Fruit fly (Drosophila melanogaster) whole organism, embryonic: ENCODE data around the gene pim.

Source experiments
- Aef1 ChIP-seq: fragments of 200-800 bp; sonication (Bioruptor generic); IDR thresholded peaks from 3 replicates; pipeline ENCODE4 v1.3.6; 2022; ENCODE audit warnings: missing biosample characterization, missing genetic modification characterization
- Atf-2 ChIP-seq: fragments of 200-800 bp; sonication (Bioruptor generic); optimal IDR thresholded peaks from 2 replicates; lab custom pipeline; 2016; ENCODE audit warnings: missing biosample characterization, missing genetic modification characterization
- Awh ChIP-seq: fragments of 200-800 bp; sonication (Bioruptor generic); IDR thresholded peaks from 2 replicates; pipeline ENCODE4, ENCODE4 v1.3.6; 2022; ENCODE audit warnings: missing biosample characterization, missing genetic modification characterization
- Bdp1 ChIP-seq: fragments of 200-800 bp; sonication (Bioruptor generic); optimal IDR thresholded peaks from 3 replicates; lab custom pipeline; 2016; ENCODE audit warnings: missing biosample characterization, missing genetic modification characterization
- CG10565 ChIP-seq: fragments of 200-800 bp; sonication (Bioruptor generic); optimal IDR thresholded peaks from 3 replicates; lab custom pipeline; 2016; ENCODE audit warnings: missing biosample characterization, mild to moderate bottlenecking, missing genetic modification characterization
- CG14441 ChIP-seq: fragments of 200-800 bp; sonication (Bioruptor generic); IDR thresholded peaks from 2 replicates; pipeline ENCODE4 v1.3.6; 2022; ENCODE audit warnings: missing biosample characterization, missing genetic modification characterization
- CG1529 ChIP-seq: fragments of 200-800 bp; sonication (Bioruptor generic); optimal IDR thresholded peaks from 3 replicates; lab custom pipeline; 2018; ENCODE audit warnings: missing biosample characterization, missing genetic modification characterization
- CG17385 ChIP-seq: fragments of 200-800 bp; sonication (Bioruptor generic); optimal IDR thresholded peaks from 3 replicates; lab custom pipeline; 2018; ENCODE audit warnings: missing biosample characterization, mild to moderate bottlenecking, missing genetic modification characterization
- CG18011 ChIP-seq: fragments of 200-800 bp; sonication (Bioruptor generic); optimal IDR thresholded peaks from 2 replicates; lab custom pipeline; 2017; ENCODE audit warnings: missing biosample characterization, missing genetic modification characterization, mild to moderate bottlenecking, moderate library complexity, missing genotype
- CG1832 ChIP-seq: fragments of 200-800 bp; sonication (Bioruptor generic); optimal IDR thresholded peaks from 2 replicates; lab custom pipeline; 2017; ENCODE audit warnings: missing biosample characterization, mild to moderate bottlenecking, missing genetic modification characterization, inconsistent platforms
- CG2116 ChIP-seq: fragments of 200-800 bp; sonication (Bioruptor generic); optimal IDR thresholded peaks from 3 replicates; lab custom pipeline; 2018; ENCODE audit warnings: missing biosample characterization, mild to moderate bottlenecking, missing genetic modification characterization
- CG2678 ChIP-seq: fragments of 200-800 bp; sonication (Bioruptor generic); optimal IDR thresholded peaks from 3 replicates; lab custom pipeline; 2019; ENCODE audit warnings: missing biosample characterization, mild to moderate bottlenecking, missing genetic modification characterization, moderate library complexity
- CG3281 ChIP-seq: fragments of 200-800 bp; sonication (Bioruptor generic); optimal IDR thresholded peaks from 3 replicates; lab custom pipeline; 2017; ENCODE audit warnings: missing biosample characterization, mild to moderate bottlenecking, missing genetic modification characterization
- CG3838 ChIP-seq: fragments of 200-800 bp; sonication (Bioruptor generic); optimal IDR thresholded peaks from 3 replicates; lab custom pipeline; 2016; ENCODE audit warnings: missing biosample characterization, missing genetic modification characterization
- CG4282 ChIP-seq: fragments of 200-800 bp; sonication (Bioruptor generic); optimal IDR thresholded peaks from 2 replicates; lab custom pipeline; 2016; ENCODE audit warnings: missing biosample characterization, missing genetic modification characterization
- CG5180 ChIP-seq: fragments of 200-800 bp; sonication (Bioruptor generic); optimal IDR thresholded peaks from 3 replicates; lab custom pipeline; 2017; ENCODE audit warnings: missing biosample characterization, missing genetic modification characterization, mild to moderate bottlenecking, moderate library complexity, missing genetic modification reagents
- CG6175 ChIP-seq: fragments of 200-800 bp; sonication (Bioruptor generic); IDR thresholded peaks from 3 replicates; pipeline ENCODE4 v1.3.6; 2022; ENCODE audit warnings: missing biosample characterization, missing genetic modification characterization
- CG7928 ChIP-seq: fragments of 200-800 bp; sonication (Bioruptor generic); optimal IDR thresholded peaks from 2 replicates; lab custom pipeline; 2017; ENCODE audit warnings: missing biosample characterization, mild to moderate bottlenecking, missing genetic modification characterization
- CG8765 ChIP-seq: fragments of 200-800 bp; sonication (Bioruptor generic); IDR thresholded peaks from 2 replicates; pipeline ENCODE4 v1.3.6; 2022; ENCODE audit warnings: missing biosample characterization, missing genetic modification characterization
- Chrac-16 ChIP-seq: fragments of 200-800 bp; sonication (Bioruptor generic); optimal IDR thresholded peaks from 3 replicates; lab custom pipeline; 2016; ENCODE audit warnings: missing biosample characterization, missing genetic modification characterization
- Deaf1 ChIP-seq: fragments of 200-800 bp; optimal IDR thresholded peaks from 3 replicates; lab custom pipeline; 2019; ENCODE audit warnings: missing biosample characterization, mild to moderate bottlenecking, missing genetic modification characterization, moderate library complexity
- Dll ChIP-seq: fragments of 200-800 bp; sonication (Bioruptor generic); IDR thresholded peaks from 4 replicates; pipeline ENCODE4 v1.3.6; 2022; ENCODE audit warnings: missing biosample characterization, missing genetic modification characterization; ENCODE audit not compliant: partially characterized antibody
- Dp ChIP-seq: fragments of 200-800 bp; sonication (Bioruptor generic); optimal IDR thresholded peaks from 2 replicates; lab custom pipeline; 2018; ENCODE audit warnings: missing biosample characterization, mild to moderate bottlenecking, missing genetic modification characterization, moderate library complexity
- E2f2 ChIP-seq: fragments of 200-800 bp; sonication (Bioruptor generic); IDR thresholded peaks from 2 replicates; pipeline ENCODE4 v1.3.6; 2022; ENCODE audit warnings: missing biosample characterization, missing genetic modification characterization
- Fer3 ChIP-seq: fragments of 200-800 bp; sonication (Bioruptor generic); optimal IDR thresholded peaks from 2 replicates; lab custom pipeline; 2018; ENCODE audit warnings: missing biosample characterization, mild to moderate bottlenecking, missing genetic modification characterization, moderate library complexity
- Lhr ChIP-seq: fragments of 200-800 bp; sonication (Bioruptor generic); optimal IDR thresholded peaks from 3 replicates; lab custom pipeline; 2017; ENCODE audit warnings: mild to moderate bottlenecking, missing biosample characterization, missing genetic modification reagents, missing genetic modification characterization
- Nf-YB ChIP-seq: fragments of 200-800 bp; sonication (Bioruptor generic); optimal IDR thresholded peaks from 3 replicates; lab custom pipeline; 2019; ENCODE audit warnings: missing biosample characterization, mild to moderate bottlenecking, missing genetic modification characterization, moderate library complexity
- Xbp1 ChIP-seq: fragments of 200-800 bp; sonication (Bioruptor generic); optimal IDR thresholded peaks from 3 replicates; lab custom pipeline; 2016; ENCODE audit warnings: missing biosample characterization, mild to moderate bottlenecking, missing genetic modification characterization
- ab ChIP-seq: fragments of 200-800 bp; sonication (Bioruptor generic); optimal IDR thresholded peaks from 2 replicates; lab custom pipeline; 2016; ENCODE audit warnings: missing biosample characterization, missing genetic modification characterization
- abd-A ChIP-seq: fragments of 200-800 bp; sonication (Bioruptor generic); optimal IDR thresholded peaks from 3 replicates; lab custom pipeline; 2019; ENCODE audit warnings: missing biosample characterization, mild to moderate bottlenecking, missing genetic modification characterization, moderate library complexity
- ap ChIP-seq: fragments of 200-800 bp; sonication (Bioruptor generic); IDR thresholded peaks from 2 replicates; pipeline ENCODE4 v1.3.6; 2022; ENCODE audit warnings: missing biosample characterization, missing genetic modification characterization
- ase ChIP-seq: fragments of 200-800 bp; sonication (Bioruptor generic); IDR thresholded peaks from 3 replicates; pipeline ENCODE4 v1.3.6; 2022; ENCODE audit warnings: missing biosample characterization, missing genetic modification characterization
- btn ChIP-seq: fragments of 200-800 bp; sonication (Bioruptor generic); optimal IDR thresholded peaks from 2 replicates; lab custom pipeline; 2016; ENCODE audit warnings: missing biosample characterization, missing genetic modification characterization
- cg ChIP-seq: fragments of 200-800 bp; sonication (Bioruptor generic); optimal IDR thresholded peaks from 3 replicates; lab custom pipeline; 2019; ENCODE audit warnings: missing biosample characterization, mild to moderate bottlenecking, missing genetic modification characterization, moderate library complexity
- chinmo ChIP-seq: fragments of 200-800 bp; sonication (Bioruptor generic); IDR thresholded peaks from 4 replicates; pipeline ENCODE4 v1.3.6; 2022; ENCODE audit warnings: missing biosample characterization, missing genetic modification characterization; ENCODE audit not compliant: partially characterized antibody
- croc ChIP-seq: fragments of 200-800 bp; sonication (Bioruptor generic); conservative IDR thresholded peaks from 3 replicates; pipeline ENCODE4 v1.3.6; 2022; ENCODE audit warnings: missing biosample characterization, missing genetic modification characterization
- cwo ChIP-seq: fragments of 200-800 bp; sonication (Bioruptor generic); optimal IDR thresholded peaks from 3 replicates; lab custom pipeline; 2017; ENCODE audit warnings: missing biosample characterization, missing genetic modification characterization, mild to moderate bottlenecking, moderate library complexity, missing genetic modification reagents
- disco-r ChIP-seq: fragments of 200-800 bp; sonication (Bioruptor generic); optimal IDR thresholded peaks from 2 replicates; lab custom pipeline; 2016; ENCODE audit warnings: missing biosample characterization, missing genetic modification characterization
- her ChIP-seq: fragments of 200-800 bp; sonication (Bioruptor generic); optimal IDR thresholded peaks from 2 replicates; lab custom pipeline; 2016; ENCODE audit warnings: missing biosample characterization, missing genetic modification characterization
- insv ChIP-seq, 2 experiments: fragments of 200-800 bp; sonication (Bioruptor generic); optimal IDR thresholded peaks; 3 replicates each; lab custom pipeline; 2016 to 2018; ENCODE audit warnings: missing biosample characterization in 2 of 2, missing genetic modification characterization in 2 of 2
- onecut ChIP-seq: fragments of 200-800 bp; sonication (Bioruptor generic); IDR thresholded peaks from 2 replicates; pipeline ENCODE4 v1.3.6; 2022; ENCODE audit warnings: missing biosample characterization, missing genetic modification characterization
- ranshi ChIP-seq: fragments of 200-800 bp; sonication (Bioruptor generic); IDR thresholded peaks from 2 replicates; pipeline ENCODE4 v1.3.6; 2022; ENCODE audit warnings: missing biosample characterization, missing genetic modification characterization
- scrt ChIP-seq: fragments of 200-800 bp; sonication (Bioruptor generic); optimal IDR thresholded peaks from 2 replicates; lab custom pipeline; 2018; ENCODE audit warnings: missing biosample characterization, mild to moderate bottlenecking, missing genetic modification characterization, moderate library complexity
- sd ChIP-seq: fragments of 200-800 bp; sonication (Bioruptor generic); optimal IDR thresholded peaks from 3 replicates; lab custom pipeline; 2018; ENCODE audit warnings: missing biosample characterization, mild to moderate bottlenecking, missing genetic modification characterization, moderate library complexity
- sim ChIP-seq: fragments of 200-800 bp; sonication (Bioruptor generic); IDR thresholded peaks from 2 replicates; pipeline ENCODE4 v1.3.6; 2022; ENCODE audit warnings: missing biosample characterization, missing genetic modification characterization
- sr ChIP-seq: fragments of 200-800 bp; sonication (Bioruptor generic); IDR thresholded peaks from 3 replicates; pipeline ENCODE4 v1.3.6; 2022; ENCODE audit warnings: missing biosample characterization, missing genetic modification characterization
- tio ChIP-seq: fragments of 200-800 bp; sonication (Bioruptor generic); optimal IDR thresholded peaks from 2 replicates; lab custom pipeline; 2017; ENCODE audit warnings: missing biosample characterization, missing genetic modification characterization, inconsistent platforms
- ttk ChIP-seq: fragments of 200-800 bp; sonication (Bioruptor generic); IDR thresholded peaks from 2 replicates; pipeline ENCODE4 v2.1.2; 2022; ENCODE audit warnings: missing biosample characterization, missing genetic modification characterization
- usp ChIP-seq: fragments of >200 bp; optimal IDR thresholded peaks from 2 replicates; lab custom pipeline; 2017; ENCODE audit warnings: missing biosample characterization, missing genetic modification characterization
- zfh1 ChIP-seq: fragments of 200-800 bp; sonication (Bioruptor generic); IDR thresholded peaks from 3 replicates; pipeline ENCODE4 v1.3.6; 2022; ENCODE audit warnings: missing biosample characterization, missing genetic modification characterization

The pim gene

DNA sequence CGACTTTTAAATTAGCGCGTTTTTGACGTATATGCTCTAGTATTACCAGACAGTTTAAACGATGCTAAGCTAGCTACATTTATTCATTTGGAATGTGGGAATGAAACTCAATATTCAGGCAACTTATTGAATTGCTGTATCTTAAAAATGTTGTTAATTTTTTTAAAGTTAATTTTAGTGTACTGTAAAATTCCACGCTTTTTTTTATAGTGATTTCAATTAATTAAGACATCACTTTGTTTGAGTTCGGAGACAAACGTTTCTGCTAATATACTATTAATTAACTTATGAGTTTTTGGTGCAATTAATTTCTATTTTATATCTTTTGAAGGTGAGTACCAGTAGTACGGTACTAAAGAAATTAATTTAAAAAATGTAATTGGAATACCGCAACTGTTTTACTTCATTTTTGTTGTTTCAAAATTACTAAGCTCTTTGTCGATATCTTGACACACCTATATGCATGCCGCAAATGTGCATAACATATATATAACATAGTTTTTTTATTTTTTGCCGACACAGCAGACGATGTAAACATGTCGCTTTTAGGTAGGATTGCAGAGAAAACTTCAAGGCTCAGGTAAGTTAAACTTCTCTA, 23.5 kb downstream of the pim start, which contains the start of the genes Cdk1 and mRpS7 (continued):
- TF ChIP-seq Bdp1 (GFP tag; lab: Kevin White, UChicago) (no peak), CG2678 (peak; percentile 87), CG7928 (GFP tag; lab: Kevin White, UChicago) (peak; percentile 18), CG3281 (GFP tag; lab: Kevin White, UChicago) (peak; percentile 75), CG10565 (GFP tag; lab: Kevin White, UChicago) (peak; percentile 52), sim (GFP tag; lab: Robert Waterston, UW) (no peak), Dp (GFP tag; lab: Kevin White, UChicago) (peak; percentile 74), onecut (GFP tag; lab: Robert Waterston, UW) (0 out of 2 replicates have a peak, but pooled peaks have one; percentile 12), E2f2 (GFP tag; lab: Robert Waterston, UW) (peak; percentile 82), CG6175 (GFP tag; lab: Robert Waterston, UW) (no peak), CG18011 (peak; percentile 9), CG8765 (GFP tag; lab: Robert Waterston, UW) (peak; percentile 60; the same call in 1 of the 2 replicates), ranshi (GFP tag; lab: Robert Waterston, UW) (0 out of 2 replicates have a peak, but pooled peaks have one; percentile 68), Nf-YB (peak; percentile 51), ase (GFP tag; lab: Robert Waterston, UW) (peak; percentile 60; the same call in 2 of the 3 replicates), CG2116 (GFP tag; lab: Kevin White, UChicago) (peak; percentile 84), btn (GFP tag; lab: Kevin White, UChicago) (no peak), chinmo (GFP tag; lab: Robert Waterston, UW) (no peak), CG3838 (GFP tag; lab: Kevin White, UChicago) (peak; percentile 63), Atf-2 (GFP tag; lab: Kevin White, UChicago) (peak; percentile 38), tio (GFP tag; lab: Kevin White, UChicago) (peak; percentile 74), CG17385 (peak; percentile 68), insv (GFP tag; optimal IDR thresholded peaks at IDR 0.05; lab: Kevin White, UChicago) (no peak), CG14441 (GFP tag; lab: Robert Waterston, UW) (peak; percentile 74), Xbp1 (GFP tag; lab: Kevin White, UChicago) (peak; percentile 77), zfh1 (GFP tag; lab: Robert Waterston, UW) (peak; percentile 73), cg (GFP tag; lab: Kevin White, UChicago) (no peak), ap (GFP tag; lab: Robert Waterston, UW) (0 out of 2 replicates have a peak, but pooled peaks have one; percentile 40), Dll (GFP tag; lab: Robert Waterston, UW) (no peak), Lhr (peak; percentile 45), ab (GFP tag; lab: Kevin White, UChicago) (no peak), CG1832 (GFP tag; lab: Kevin White, UChicago) (no peak), abd-A (tag; lab: Kevin White, UChicago) (no peak), ttk (GFP tag; lab: Robert Waterston, UW) (peak; percentile 63; the same call in 1 of the 2 replicates), cwo (GFP tag; lab: Kevin White, UChicago) (peak; percentile 44), usp (no peak), croc (peak; percentile 57), CG1529 (GFP tag; lab: Kevin White, UChicago) (peak; percentile 45), CG4282 (GFP tag; lab: Kevin White, UChicago) (no peak), Fer3 (tag; lab: Kevin White, UChicago) (peak; percentile 74), her (GFP tag; lab: Kevin White, UChicago) (no peak), scrt (GFP tag; lab: Kevin White, UChicago) (peak; percentile 38), Awh (GFP tag; lab: Robert Waterston, UW) (peak; percentile 54; the same call in 1 of the 2 replicates), sr (GFP tag; lab: Robert Waterston, UW) (no peak), Chrac-16 (GFP tag; lab: Kevin White, UChicago) (peak; percentile 76), CG5180 (GFP tag; lab: Kevin White, UChicago) (no peak), disco-r (GFP tag; lab: Kevin White, UChicago) (peak; percentile 18), Deaf1 (tag; lab: Kevin White, UChicago) (peak; percentile 39), Aef1 (GFP tag; lab: Robert Waterston, UW) (peak; percentile 53), sd (tag; lab: Kevin White, UChicago) (peak; percentile 59)
